Worm (Caenorhabditis elegans): ENCODE results near the gene nxf-1.

DNA sequence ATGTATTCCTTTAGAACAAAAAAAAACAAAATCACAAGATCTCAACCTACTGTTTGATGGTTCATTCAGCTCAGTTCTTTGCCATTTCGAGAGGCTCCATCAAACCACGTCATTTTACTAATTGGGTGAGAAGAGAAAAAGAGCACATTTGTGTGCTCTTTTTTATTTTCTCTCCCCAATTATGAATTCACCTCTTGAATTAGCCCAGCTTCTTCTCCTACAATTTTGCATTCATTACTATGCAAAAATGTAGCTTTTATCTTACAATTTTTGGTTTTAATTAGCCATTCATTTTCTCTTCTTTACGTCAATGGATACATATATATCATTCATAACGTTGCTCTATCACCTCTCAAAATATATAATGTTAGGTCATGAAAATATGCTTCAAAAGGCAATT is 9.2 kb downstream of the nxf-1 start:
- TF ChIP-seq blmp-1 (tag; optimal IDR thresholded peaks at IDR 0.05; ENCODE audit: insufficient read depth) (no peak), nhr-12 (tag; optimal IDR thresholded peaks at IDR 0.05) (no peak), lin-39 (tag; optimal IDR thresholded peaks at IDR 0.05) (no peak), dmd-4 (tag; optimal IDR thresholded peaks at IDR 0.05) (no peak), ztf-11 (tag; optimal IDR thresholded peaks at IDR 0.05) (no peak), zag-1 (tag; optimal IDR thresholded peaks at IDR 0.05) (no peak), snpc-4 (tag; optimal IDR thresholded peaks at IDR 0.05) (no peak), lin-11 (tag; optimal IDR thresholded peaks at IDR 0.05) (no peak), mdl-1 (tag; optimal IDR thresholded peaks at IDR 0.05) (no peak), nhr-10 (tag; optimal IDR thresholded peaks at IDR 0.05) (no peak), ceh-82 (tag; optimal IDR thresholded peaks at IDR 0.05) (no peak), lin-13 (GFP tag; optimal IDR thresholded peaks at IDR 0.05) (no peak), sem-4 (tag; optimal IDR thresholded peaks at IDR 0.05) (no peak), unc-62 (GFP tag; optimal IDR thresholded peaks at IDR 0.05) (no peak)

All from whole organism, L2 larva.